Worm (Caenorhabditis elegans) whole organism, L3 larva: ENCODE results near the gene nlf-1.

ENCODE experiments used
- R02D3.7 ChIP-seq: fragments of 150-350 bp; optimal IDR thresholded peaks from 2 replicates; lab custom pipeline; 2014; ENCODE audit warnings: missing biosample characterization, missing genetic modification characterization
- ceh-16 ChIP-seq: sonication (generic microtip); optimal IDR thresholded peaks from 2 replicates; lab custom pipeline; 2017; ENCODE audit warnings: missing biosample characterization, missing genetic modification characterization
- ceh-28 ChIP-seq: fragments of 150-350 bp; optimal IDR thresholded peaks from 2 replicates; lab custom pipeline; 2014; ENCODE audit warnings: missing biosample characterization, missing genetic modification reagents, missing genetic modification characterization
- egl-27 ChIP-seq: sonication (generic microtip); optimal IDR thresholded peaks from 4 replicates; lab custom pipeline; 2017; ENCODE audit warnings: missing biosample characterization, missing genetic modification reagents, missing genetic modification characterization
- egl-5 ChIP-seq: fragments of 150-350 bp; optimal IDR thresholded peaks from 2 replicates; lab custom pipeline; 2017; ENCODE audit warnings: missing biosample characterization, missing genetic modification reagents, missing genetic modification characterization, inconsistent platforms
- elt-1 ChIP-seq: fragments of 150-350 bp; optimal IDR thresholded peaks from 2 replicates; lab custom pipeline; 2014; ENCODE audit warnings: missing biosample characterization, missing genetic modification characterization
- elt-2 ChIP-seq: sonication (generic microtip); optimal IDR thresholded peaks from 2 replicates; lab custom pipeline; 2016; ENCODE audit warnings: missing genetic modification reagents, mild to moderate bottlenecking, missing genetic modification characterization, missing compliant biosample characterization
- fkh-10 ChIP-seq: sonication (generic microtip); optimal IDR thresholded peaks from 2 replicates; lab custom pipeline; 2017; ENCODE audit warnings: missing biosample characterization, missing genetic modification reagents, missing genetic modification characterization
- fkh-2 ChIP-seq: fragments of 150-350 bp; optimal IDR thresholded peaks from 2 replicates; lab custom pipeline; 2014; ENCODE audit warnings: missing biosample characterization, missing genetic modification reagents, missing genetic modification characterization
- hmg-11 ChIP-seq: sonication (generic microtip); optimal IDR thresholded peaks from 2 replicates; lab custom pipeline; 2016; ENCODE audit warnings: missing genetic modification characterization, missing compliant biosample characterization
- jun-1 ChIP-seq: fragments of 150-350 bp; optimal IDR thresholded peaks from 2 replicates; lab custom pipeline; 2014; ENCODE audit warnings: missing biosample characterization, missing genetic modification reagents, missing genetic modification characterization
- lin-39 ChIP-seq: fragments of 150-350 bp; optimal IDR thresholded peaks from 2 replicates; lab custom pipeline; 2018; ENCODE audit warnings: missing biosample characterization, missing genetic modification reagents, missing genetic modification characterization
- mdl-1 ChIP-seq: fragments of 150-350 bp; optimal IDR thresholded peaks from 2 replicates; lab custom pipeline; 2014; ENCODE audit warnings: missing biosample characterization, missing genetic modification characterization
- mml-1 ChIP-seq: fragments of 150-350 bp; sonication (generic microtip); optimal IDR thresholded peaks from 3 replicates; lab custom pipeline; 2014; ENCODE audit warnings: missing biosample characterization, missing genetic modification characterization
- nfya-1 ChIP-seq: sonication (generic microtip); optimal IDR thresholded peaks from 2 replicates; lab custom pipeline; 2017; ENCODE audit warnings: missing genetic modification characterization, mild to moderate bottlenecking, missing compliant biosample characterization, antibody characterized with exemption, moderate library complexity; ENCODE audit not compliant: insufficient read depth
- nhr-11 ChIP-seq: fragments of 150-350 bp; optimal IDR thresholded peaks from 2 replicates; lab custom pipeline; 2014; ENCODE audit warnings: missing biosample characterization, missing genetic modification characterization
- nhr-12 ChIP-seq: fragments of 150-350 bp; optimal IDR thresholded peaks from 2 replicates; lab custom pipeline; 2014; ENCODE audit warnings: missing biosample characterization, missing genetic modification characterization
- nhr-23 ChIP-seq: fragments of 150-350 bp; optimal IDR thresholded peaks from 2 replicates; lab custom pipeline; 2014; ENCODE audit warnings: missing biosample characterization, missing genetic modification reagents, missing genetic modification characterization
- nhr-237 ChIP-seq: fragments of 150-350 bp; optimal IDR thresholded peaks from 2 replicates; lab custom pipeline; 2014; ENCODE audit warnings: missing biosample characterization, missing genetic modification characterization
- nhr-25 ChIP-seq: sonication (generic microtip); optimal IDR thresholded peaks from 2 replicates; lab custom pipeline; 2017; ENCODE audit warnings: missing biosample characterization, missing genetic modification characterization
- nhr-43 ChIP-seq: sonication (generic microtip); optimal IDR thresholded peaks from 2 replicates; lab custom pipeline; 2016; ENCODE audit warnings: mild to moderate bottlenecking, missing genetic modification characterization, missing compliant biosample characterization; ENCODE audit not compliant: poor library complexity, severe bottlenecking
- pqm-1 ChIP-seq: fragments of 150-350 bp; optimal IDR thresholded peaks from 2 replicates; lab custom pipeline; 2017; ENCODE audit warnings: missing biosample characterization, missing genetic modification characterization, inconsistent platforms
- sea-2 ChIP-seq: fragments of 150-350 bp; sonication (generic microtip); optimal IDR thresholded peaks from 4 replicates; lab custom pipeline; 2014; ENCODE audit warnings: missing biosample characterization, missing genetic modification reagents, missing genetic modification characterization
- snpc-4 ChIP-seq: fragments of 150-350 bp; optimal IDR thresholded peaks from 2 replicates; lab custom pipeline; 2014; ENCODE audit warnings: missing biosample characterization, missing genetic modification characterization
- tbx-2 ChIP-seq: sonication (generic microtip); optimal IDR thresholded peaks from 2 replicates; lab custom pipeline; 2016; ENCODE audit warnings: mild to moderate bottlenecking, missing genetic modification characterization, missing compliant biosample characterization
- unc-39 ChIP-seq: sonication (generic microtip); optimal IDR thresholded peaks from 4 replicates; lab custom pipeline; 2017; ENCODE audit warnings: missing biosample characterization, missing genetic modification characterization
- zag-1 ChIP-seq: fragments of 150-350 bp; optimal IDR thresholded peaks from 2 replicates; lab custom pipeline; 2014; ENCODE audit warnings: missing biosample characterization, missing genetic modification characterization
- ztf-11 ChIP-seq: fragments of 150-350 bp; optimal IDR thresholded peaks from 2 replicates; lab custom pipeline; 2014; ENCODE audit warnings: missing biosample characterization, missing genetic modification characterization

nlf-1 gene

ce11 chrX:992650-993403 is 24.5 kb downstream of the nlf-1 start:
- TF ChIP-seq egl-27 (tag; lab: Kevin White, UChicago) (no peak), sea-2 (peak; percentile 32), nfya-1 (tag; lab: Kevin White, UChicago) (peak; percentile 62), mdl-1 (tag; lab: Kevin White, UChicago) (peak; percentile 49), snpc-4 (tag; lab: Kevin White, UChicago) (peak; percentile 55), nhr-43 (tag; lab: Kevin White, UChicago) (no peak), elt-1 (tag; lab: Kevin White, UChicago) (peak; percentile 27), zag-1 (tag; lab: Kevin White, UChicago) (peak; percentile 3), hmg-11 (peak; percentile 57), lin-39 (tag; lab: Kevin White, UChicago) (peak; percentile 15), fkh-10 (GFP tag; lab: Kevin White, UChicago) (peak; percentile 60), tbx-2 (tag; lab: Kevin White, UChicago) (peak; percentile 51), R02D3.7 (tag; lab: Kevin White, UChicago) (no peak), ceh-28 (tag; lab: Kevin White, UChicago) (peak; percentile 4), nhr-12 (tag; lab: Kevin White, UChicago) (no peak)

DNA sequence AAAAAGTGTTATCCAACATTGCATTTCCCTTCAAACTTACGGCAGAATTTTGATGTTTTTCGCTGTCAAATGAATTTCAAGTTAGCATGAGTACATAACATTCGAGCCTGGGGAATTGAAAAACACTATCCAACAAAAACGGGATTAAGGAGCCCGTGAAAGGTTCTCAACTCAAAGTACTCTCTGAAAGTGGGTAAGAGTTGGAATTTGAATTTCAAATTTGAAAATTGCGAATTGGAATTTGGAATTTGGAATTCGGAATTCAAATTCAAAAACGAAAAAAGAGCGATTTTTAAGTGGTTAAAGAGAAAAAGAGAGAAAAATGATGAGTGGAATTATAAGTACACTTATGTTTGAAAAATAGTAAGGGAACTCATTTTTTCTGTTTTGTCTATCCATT is 26.1 kb downstream of the nlf-1 start, which contains the start of the genes C09E10.3 and dgk-1:
Gene C09E10.3, minus strand, starts transcription at position 101 of the 400 bp plus-strand sequence.
Gene dgk-1, minus strand, starts transcription at position 183 of the 400 bp plus-strand sequence.
- TF ChIP-seq ceh-28 (tag; lab: Kevin White, UChicago) = no peak
- TF ChIP-seq, all 47 proteins: peak for 0

DNA sequence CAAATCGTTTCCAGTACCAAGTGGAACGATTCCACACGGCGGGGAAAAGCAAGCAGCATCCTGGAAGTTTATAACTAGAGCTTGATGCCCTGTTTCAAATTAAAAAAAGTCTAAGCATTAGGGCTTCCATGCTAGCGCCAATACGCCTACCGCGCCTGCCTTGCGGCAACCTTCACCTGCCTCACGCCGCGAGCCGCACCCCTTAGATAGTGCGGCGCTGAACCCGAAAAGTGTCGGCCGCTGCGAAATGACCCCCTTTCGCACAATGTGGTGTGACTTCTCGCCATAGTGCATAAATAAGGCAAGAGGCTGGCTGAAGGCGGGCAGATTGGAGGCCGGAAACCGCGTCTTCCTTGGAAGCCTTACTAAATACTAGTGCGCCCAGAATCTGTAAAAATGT is 30.9 kb downstream of the nlf-1 start:
- TF ChIP-seq fkh-2 = no peak
- peak; percentile 74 for TF ChIP-seq snpc-4 (tag; lab: Kevin White, UChicago)
- no peak for TF ChIP-seq unc-39 (tag; lab: Kevin White, UChicago)
- TF ChIP-seq, all 47 proteins: peak for 1

DNA sequence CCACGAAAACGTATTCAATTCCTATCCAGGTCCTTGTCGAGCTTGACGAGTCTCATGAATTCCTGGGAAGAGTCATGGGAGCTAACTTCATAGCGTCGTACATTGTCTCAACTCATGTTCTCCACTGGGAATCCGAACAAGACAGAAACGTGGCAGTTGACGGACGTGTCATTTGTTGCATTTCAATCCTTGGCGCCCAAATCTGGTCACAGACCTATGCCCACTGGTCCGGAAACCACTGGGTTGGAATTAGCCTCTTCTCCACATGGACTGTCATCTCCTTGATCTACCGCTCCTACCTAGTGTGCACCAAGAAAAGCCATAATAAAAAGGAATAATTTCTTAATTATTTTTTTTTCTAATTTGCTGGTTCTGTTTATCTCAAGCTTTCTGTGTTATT is 34.8 kb downstream of the nlf-1 start:
- TF ChIP-seq nhr-11 (tag; lab: Kevin White, UChicago) (no peak), mml-1 (tag; lab: Kevin White, UChicago) (no peak), tbx-2 (tag; lab: Kevin White, UChicago) (no peak), nhr-23 (tag; lab: Kevin White, UChicago) (no peak), jun-1 (tag; lab: Kevin White, UChicago) (no peak), elt-2 (tag; lab: Kevin White, UChicago) (no peak), nhr-237 (no peak), unc-39 (tag; lab: Kevin White, UChicago) (no peak), lin-39 (tag; lab: Kevin White, UChicago) (no peak), egl-5 (no peak), pqm-1 (tag; lab: Kevin White, UChicago) (no peak), ceh-16 (tag; lab: Kevin White, UChicago) (no peak), ztf-11 (no peak), nfya-1 (tag; lab: Kevin White, UChicago) (no peak), mdl-1 (tag; lab: Kevin White, UChicago) (no peak)

DNA sequence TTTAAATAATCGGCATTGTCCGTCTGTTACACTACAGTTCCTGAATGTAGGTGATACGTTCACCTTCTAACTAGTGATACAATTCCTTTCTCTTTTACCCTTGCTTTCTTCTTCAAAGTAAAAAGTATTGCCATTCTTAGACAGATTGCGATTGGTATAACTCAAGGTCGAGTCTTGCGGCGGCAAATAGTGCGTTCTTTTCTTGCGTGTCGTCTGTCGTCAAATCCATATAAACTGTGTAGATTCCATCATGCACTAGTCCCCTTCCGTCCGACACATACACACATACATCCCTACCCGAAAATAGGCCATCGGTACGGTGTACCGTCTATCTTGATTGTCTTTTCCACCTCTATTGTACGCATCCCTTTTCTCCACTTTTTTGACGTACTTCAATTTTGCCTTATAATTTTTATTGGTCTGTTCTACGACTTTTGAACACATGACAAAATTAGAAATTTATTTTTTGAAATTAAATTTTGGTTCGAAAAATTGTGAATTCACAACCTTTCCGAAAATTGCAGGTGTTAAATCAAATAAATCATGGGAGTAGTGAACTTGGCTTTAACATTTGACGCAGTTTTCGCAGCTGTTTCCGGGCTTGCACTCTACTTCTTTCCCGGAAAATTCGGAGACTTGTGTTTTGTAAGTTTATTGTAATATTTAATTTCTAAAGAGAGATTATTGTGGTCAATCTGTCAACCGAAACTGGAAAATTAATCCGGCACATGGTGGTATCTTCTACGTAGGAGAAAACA is 36.9 kb downstream of the nlf-1 start, which contains the start of gene C44C1.1:
Gene C44C1.1, plus strand, starts transcription at position 525 of the 758 bp plus-strand sequence.
- peak; percentile 39 for TF ChIP-seq nhr-43 (tag; lab: Kevin White, UChicago)
- TF ChIP-seq pqm-1 (tag; lab: Kevin White, UChicago) = no peak
- no peak for TF ChIP-seq R02D3.7 (tag; lab: Kevin White, UChicago)
- TF ChIP-seq hmg-11 = peak; percentile 4
- TF ChIP-seq nhr-23 (tag; lab: Kevin White, UChicago) = peak; percentile 66
- peak; percentile 90 for TF ChIP-seq nhr-25 (tag; lab: Kevin White, UChicago)
